Worm (Caenorhabditis elegans) whole organism, L4 larva: Measurements from ENCODE around the gene snt-1.

Source experiments
- jun-1 ChIP-seq: fragments of 150-350 bp; optimal IDR thresholded peaks from 2 replicates; lab custom pipeline; 2014; ENCODE audit warnings: missing biosample characterization, missing genetic modification reagents, missing genetic modification characterization
- lin-13 ChIP-seq: fragments of 150-350 bp; optimal IDR thresholded peaks from 2 replicates; lab custom pipeline; 2014; ENCODE audit warnings: missing biosample characterization, missing genetic modification reagents, missing genetic modification characterization
- nhr-237 ChIP-seq: sonication (generic microtip); optimal IDR thresholded peaks from 2 replicates; lab custom pipeline; 2017; ENCODE audit warnings: missing biosample characterization, missing genetic modification characterization
- nhr-77 ChIP-seq: fragments of 150-350 bp; optimal IDR thresholded peaks from 2 replicates; lab custom pipeline; 2014; ENCODE audit warnings: missing biosample characterization, missing genetic modification characterization
- pha-4 ChIP-seq, 2 experiments: fragments of 150-350 bp in 1 of 2; fragments of 200-800 bp in 1 of 2; sonication (Bioruptor generic) in 1 of 2; IDR thresholded peaks in 1 of 2; optimal IDR thresholded peaks in 1 of 2; 2 replicates each; pipeline versions ENCODE4 v1.3.6 to Lab custom; 2014 to 2022; ENCODE audit warnings: missing genetic modification characterization in 2 of 2, missing genetic modification reagents in 2 of 2, missing biosample characterization in 1 of 2, missing compliant biosample characterization in 1 of 2
- set-16 ChIP-seq: fragments of 200-800 bp; sonication (Bioruptor generic); IDR thresholded peaks from 2 replicates; pipeline ENCODE4 v1.3.6; 2022; ENCODE audit warnings: missing genetic modification reagents, missing genetic modification characterization, missing compliant biosample characterization
- spr-3 ChIP-seq: fragments of 200-800 bp; sonication (Bioruptor generic); optimal IDR thresholded peaks from 2 replicates; lab custom pipeline; 2018; ENCODE audit warnings: mild to moderate bottlenecking, missing genetic modification characterization, missing compliant biosample characterization
- unc-39 ChIP-seq: sonication (generic microtip); optimal IDR thresholded peaks from 2 replicates; lab custom pipeline; 2017; ENCODE audit warnings: missing biosample characterization, missing genetic modification characterization

- TF ChIP-seq set-16 (0 out of 2 replicates have a peak, but pooled peaks have one; percentile 17), pha-4 (GFP tag; IDR thresholded peaks at IDR 0.05; lab: Robert Waterston, UW) (no peak), pha-4 (tag; optimal IDR thresholded peaks at IDR 0.05; lab: Kevin White, UChicago) (no peak), lin-13 (no peak), spr-3 (GFP tag; lab: Kevin White, UChicago) (no peak), unc-39 (tag; lab: Kevin White, UChicago) (no peak), nhr-237 (tag; lab: Kevin White, UChicago) (no peak), nhr-77 (tag; lab: Kevin White, UChicago) (no peak), jun-1 (tag; lab: Kevin White, UChicago) (no peak)
Measured at ce11 chrII:6833781-6834339, 23.1 kb downstream of the snt-1 start.
